Worm (Caenorhabditis elegans): Measurements from ENCODE around the gene Y45G5AM.9.

- TF ChIP-seq F49E8.2 (tag; optimal IDR thresholded peaks at IDR 0.05; ENCODE audit: borderline replicate concordance) (no peak), pqm-1 (tag; optimal IDR thresholded peaks at IDR 0.05) (no peak), nhr-28 (tag; optimal IDR thresholded peaks at IDR 0.05) (no peak), mes-2 (tag; optimal IDR thresholded peaks at IDR 0.05; ENCODE audit: poor library complexity, severe bottlenecking) (no peak)
Measured at ce11 chrV:4168045-4168444, 26.4 kb downstream of the Y45G5AM.9 start.
